Fruit fly (Drosophila melanogaster): ENCODE data around the gene CG9686.

The CG9686 gene

dm6 chrX:9892834-9893233 is 13.2 kb downstream of the CG9686 start (continued):
- TF ChIP-seq HLH3B (GFP tag; IDR thresholded peaks at IDR 0.05) (peak; percentile 42; the same call in 1 of the 2 replicates), CG15073 (GFP tag; optimal IDR thresholded peaks at IDR 0.05) (no peak), ranshi (GFP tag; IDR thresholded peaks at IDR 0.05) (peak; percentile 64), CG17912 (GFP tag; optimal IDR thresholded peaks at IDR 0.05) (no peak), Myb (GFP tag; optimal IDR thresholded peaks at IDR 0.05) (no peak), sens (GFP tag) (peak; percentile 66), jumu (GFP tag; optimal IDR thresholded peaks at IDR 0.05) (no peak), sens-2 (GFP tag; IDR thresholded peaks at IDR 0.05) (peak; percentile 46; the same call in 1 of the 2 replicates), wek (GFP tag; optimal IDR thresholded peaks at IDR 0.05) (no peak), crp (GFP tag; optimal IDR thresholded peaks at IDR 0.05) (no peak), lilli (GFP tag; optimal IDR thresholded peaks at IDR 0.05) (peak; percentile 23), CG9727 (GFP tag; optimal IDR thresholded peaks at IDR 0.05) (no peak), CG12104 (GFP tag; optimal IDR thresholded peaks at IDR 0.05) (no peak), ato (GFP tag; IDR thresholded peaks at IDR 0.05; ENCODE audit: partially characterized antibody) (no peak), CG17829 (tag; optimal IDR thresholded peaks at IDR 0.05) (peak; percentile 8), NC2β (GFP tag; optimal IDR thresholded peaks at IDR 0.05) (no peak), jing (GFP tag; optimal IDR thresholded peaks at IDR 0.05) (no peak), CG10565 (GFP tag; optimal IDR thresholded peaks at IDR 0.05) (no peak), ind (GFP tag; optimal IDR thresholded peaks at IDR 0.05) (peak; percentile 49), wor (GFP tag; IDR thresholded peaks at IDR 0.05) (no peak), nmo (GFP tag; optimal IDR thresholded peaks at IDR 0.05) (peak; percentile 32), CG15514 (GFP tag; optimal IDR thresholded peaks at IDR 0.05) (peak; percentile 0), zfh1 (GFP tag; IDR thresholded peaks at IDR 0.05) (0 out of 3 replicates have a peak, but pooled peaks have one; percentile 43), unc-4 (GFP tag; IDR thresholded peaks at IDR 0.05; ENCODE audit: partially characterized antibody) (no peak), CG30431 (GFP tag; optimal IDR thresholded peaks at IDR 0.05) (no peak), Spps (tag; optimal IDR thresholded peaks at IDR 0.05) (no peak), CG34224 (GFP tag; IDR thresholded peaks at IDR 0.05; ENCODE audit: partially characterized antibody) (no peak), jigr1 (GFP tag; IDR thresholded peaks at IDR 0.05) (no peak), otp (GFP tag; IDR thresholded peaks at IDR 0.05) (0 out of 3 replicates have a peak, but pooled peaks have one; percentile 41), CG18262 (tag; optimal IDR thresholded peaks at IDR 0.05) (peak; percentile 4), Eip74EF (GFP tag; optimal IDR thresholded peaks at IDR 0.05) (no peak), Med (GFP tag) (peak; percentile 80), H2.0 (GFP tag; IDR thresholded peaks at IDR 0.05) (peak; percentile 55), gem (tag; optimal IDR thresholded peaks at IDR 0.05) (peak; percentile 49), CG34376 (GFP tag; optimal IDR thresholded peaks at IDR 0.05) (no peak), Sry-β (GFP tag; optimal IDR thresholded peaks at IDR 0.05) (no peak), CG18764 (GFP tag; optimal IDR thresholded peaks at IDR 0.05) (no peak), CG11093 (GFP tag; IDR thresholded peaks at IDR 0.05) (0 out of 3 replicates have a peak, but pooled peaks have one; percentile 34), E2f1 (GFP tag; IDR thresholded peaks at IDR 0.05) (peak; percentile 61), CG30020 (tag; optimal IDR thresholded peaks at IDR 0.05) (no peak), CG12071 (GFP tag; optimal IDR thresholded peaks at IDR 0.05) (peak; percentile 2), CG6854 (GFP tag; optimal IDR thresholded peaks at IDR 0.05) (no peak), CG11504 (tag; optimal IDR thresholded peaks at IDR 0.05) (peak; percentile 60), CG9932 (GFP tag; IDR thresholded peaks at IDR 0.05) (peak; percentile 33; the same call in 1 of the 2 replicates), Ets65A (GFP tag) (peak; percentile 94), CTCF (GFP tag; optimal IDR thresholded peaks at IDR 0.05) (no peak), zen (tag; optimal IDR thresholded peaks at IDR 0.05) (no peak), Dp (GFP tag; optimal IDR thresholded peaks at IDR 0.05) (no peak), CG4617 (GFP tag; optimal IDR thresholded peaks at IDR 0.05; ENCODE audit: borderline replicate concordance) (no peak), CG18599 (GFP tag; optimal IDR thresholded peaks at IDR 0.05) (peak; percentile 32), CG4820 (GFP tag; optimal IDR thresholded peaks at IDR 0.05) (peak; percentile 16)

Data from whole organism, embryonic.